Worm (Caenorhabditis elegans) whole organism, L4/young adult: ENCODE results near the gene Y47D3A.34.

Experiments
- W03F9.2 ChIP-seq: fragments of 150-350 bp; optimal IDR thresholded peaks from 2 replicates; lab custom pipeline; 2014; ENCODE audit warnings: missing biosample characterization, missing genetic modification characterization
- dao-5 ChIP-seq: sonication (generic microtip); optimal IDR thresholded peaks from 2 replicates; lab custom pipeline; 2016; ENCODE audit warnings: missing genotype, missing genetic modification characterization, moderate library complexity, missing compliant biosample characterization
- him-1 ChIP-seq: sonication (generic microtip); optimal IDR thresholded peaks from 2 replicates; lab custom pipeline; 2016; ENCODE audit warnings: missing genotype, missing genetic modification reagents, missing genetic modification characterization, missing compliant biosample characterization

- TF ChIP-seq dao-5 (no peak), him-1 (tag; lab: Kevin White, UChicago) (no peak), W03F9.2 (tag; lab: Kevin White, UChicago) (no peak)
These were observed 3.6 kb upstream of the Y47D3A.34 start for ce11 chrIII:11238309-11238708.
